Worm (Caenorhabditis elegans) whole organism, L2 larva: Measurements from ENCODE around the gene asp-2.
A peak's percentile ranks its signal among the peaks of the same experiment; 100 is the strongest.

Source experiments
- C34F6.9 ChIP-seq: fragments of 150-350 bp; optimal IDR thresholded peaks from 2 replicates; lab custom pipeline; 2014; ENCODE audit warnings: missing biosample characterization, missing genetic modification characterization
- F13H6.1 ChIP-seq: sonication (generic microtip); optimal IDR thresholded peaks from 2 replicates; lab custom pipeline; 2016; ENCODE audit warnings: missing genetic modification characterization, missing compliant biosample characterization
- R02D3.7 ChIP-seq: fragments of 150-350 bp; optimal IDR thresholded peaks from 2 replicates; lab custom pipeline; 2014; ENCODE audit warnings: missing biosample characterization, missing genetic modification characterization
- aly-2 ChIP-seq: fragments of 150-350 bp; optimal IDR thresholded peaks from 2 replicates; lab custom pipeline; 2014; ENCODE audit warnings: missing biosample characterization, missing genetic modification characterization
- ama-1 ChIP-seq: fragments of 150-350 bp; optimal IDR thresholded peaks from 2 replicates; lab custom pipeline; 2018; ENCODE audit warnings: inconsistent platforms
- blmp-1 ChIP-seq: sonication (generic microtip); optimal IDR thresholded peaks from 2 replicates; lab custom pipeline; 2017; ENCODE audit warnings: missing genetic modification characterization, mild to moderate bottlenecking, missing compliant biosample characterization, antibody characterized with exemption, moderate library complexity; ENCODE audit not compliant: insufficient read depth
- ceh-16 ChIP-seq: fragments of 150-350 bp; optimal IDR thresholded peaks from 2 replicates; lab custom pipeline; 2014; ENCODE audit warnings: missing biosample characterization, missing genetic modification characterization
- ceh-82 ChIP-seq: fragments of 150-350 bp; optimal IDR thresholded peaks from 2 replicates; lab custom pipeline; 2014; ENCODE audit warnings: missing biosample characterization, missing genetic modification characterization
- crh-2 ChIP-seq: sonication (generic microtip); optimal IDR thresholded peaks from 2 replicates; lab custom pipeline; 2017; ENCODE audit warnings: missing biosample characterization, missing genetic modification characterization
- egl-27 ChIP-seq: sonication (generic microtip); optimal IDR thresholded peaks from 3 replicates; lab custom pipeline; 2017; ENCODE audit warnings: missing biosample characterization, missing genetic modification reagents, missing genetic modification characterization
- elt-1 ChIP-seq: fragments of 150-350 bp; optimal IDR thresholded peaks from 2 replicates; lab custom pipeline; 2014; ENCODE audit warnings: missing biosample characterization, missing genetic modification characterization
- elt-3 ChIP-seq: sonication (generic microtip); optimal IDR thresholded peaks from 2 replicates; lab custom pipeline; 2017; ENCODE audit warnings: missing biosample characterization, missing genetic modification characterization
- fos-1 ChIP-seq: fragments of 150-350 bp; optimal IDR thresholded peaks from 2 replicates; lab custom pipeline; 2014; ENCODE audit warnings: missing biosample characterization, missing genetic modification characterization
- gmeb-1 ChIP-seq: fragments of 150-350 bp; optimal IDR thresholded peaks from 2 replicates; lab custom pipeline; 2014; ENCODE audit warnings: missing biosample characterization, missing genetic modification characterization
- lin-11 ChIP-seq: fragments of 150-350 bp; sonication (generic microtip); optimal IDR thresholded peaks from 2 replicates; lab custom pipeline; 2014; ENCODE audit warnings: missing biosample characterization, missing genetic modification characterization, inconsistent platforms, mixed read lengths
- lin-13 ChIP-seq: fragments of 150-350 bp; optimal IDR thresholded peaks from 2 replicates; lab custom pipeline; 2014; ENCODE audit warnings: missing biosample characterization, missing genetic modification reagents, missing genetic modification characterization
- lsy-2 ChIP-seq, 2 experiments: fragments of 150-350 bp in 1 of 2; sonication (generic microtip) in 1 of 2; optimal IDR thresholded peaks; 2 replicates each; lab custom pipeline; 2014 to 2017; ENCODE audit warnings: missing biosample characterization in 2 of 2, missing genetic modification characterization in 2 of 2
- mbf-1 ChIP-seq: sonication (generic microtip); optimal IDR thresholded peaks from 2 replicates; lab custom pipeline; 2017; ENCODE audit warnings: missing biosample characterization, missing genetic modification characterization
- mdl-1 ChIP-seq, 2 experiments: fragments of 150-350 bp in 1 of 2; sonication (generic microtip) in 1 of 2; optimal IDR thresholded peaks; 2 replicates each; lab custom pipeline; 2017; ENCODE audit warnings: missing biosample characterization in 2 of 2, missing genetic modification characterization in 2 of 2
- nhr-10 ChIP-seq: sonication (generic microtip); optimal IDR thresholded peaks from 2 replicates; lab custom pipeline; 2017; ENCODE audit warnings: missing biosample characterization, missing genetic modification characterization
- nhr-12 ChIP-seq: fragments of 150-350 bp; optimal IDR thresholded peaks from 2 replicates; lab custom pipeline; 2014; ENCODE audit warnings: missing biosample characterization, missing genetic modification characterization
- nhr-129 ChIP-seq: fragments of 150-350 bp; optimal IDR thresholded peaks from 2 replicates; lab custom pipeline; 2014; ENCODE audit warnings: missing biosample characterization, missing genetic modification characterization
- nhr-21 ChIP-seq: fragments of 150-350 bp; optimal IDR thresholded peaks from 2 replicates; lab custom pipeline; 2014; ENCODE audit warnings: missing biosample characterization, missing genetic modification characterization
- nhr-23 ChIP-seq: fragments of 150-350 bp; optimal IDR thresholded peaks from 2 replicates; lab custom pipeline; 2014; ENCODE audit warnings: missing biosample characterization, missing genetic modification reagents, missing genetic modification characterization
- nhr-25 ChIP-seq: fragments of 150-350 bp; sonication (generic microtip); optimal IDR thresholded peaks from 3 replicates; lab custom pipeline; 2014; ENCODE audit warnings: missing biosample characterization, missing genetic modification characterization
- nhr-6 ChIP-seq: fragments of 150-350 bp; optimal IDR thresholded peaks from 2 replicates; lab custom pipeline; 2014; ENCODE audit warnings: missing biosample characterization, missing genetic modification characterization
- peb-1 ChIP-seq: fragments of 150-350 bp; optimal IDR thresholded peaks from 2 replicates; lab custom pipeline; 2014; ENCODE audit warnings: missing biosample characterization, missing genetic modification characterization
- sem-4 ChIP-seq: fragments of 150-350 bp; optimal IDR thresholded peaks from 2 replicates; lab custom pipeline; 2014; ENCODE audit warnings: missing biosample characterization, missing genetic modification reagents, missing genetic modification characterization
- skn-1 ChIP-seq: sonication (generic microtip); optimal IDR thresholded peaks from 2 replicates; lab custom pipeline; 2017; ENCODE audit warnings: missing biosample characterization, missing genetic modification characterization
- sma-3 ChIP-seq: sonication (generic microtip); optimal IDR thresholded peaks from 2 replicates; lab custom pipeline; 2016; ENCODE audit warnings: missing genetic modification reagents, missing genetic modification characterization, missing compliant biosample characterization
- sma-9 ChIP-seq, 2 experiments: fragments of 150-350 bp in 1 of 2; sonication (generic microtip) in 1 of 2; optimal IDR thresholded peaks; 2 replicates each; lab custom pipeline; 2014 to 2016; ENCODE audit warnings: missing genetic modification characterization in 2 of 2, mild to moderate bottlenecking in 1 of 2, missing biosample characterization in 1 of 2, missing compliant biosample characterization in 1 of 2, missing genetic modification reagents in 1 of 2, moderate library complexity in 1 of 2
- snpc-4 ChIP-seq: fragments of 150-350 bp; optimal IDR thresholded peaks from 2 replicates; lab custom pipeline; 2014; ENCODE audit warnings: missing biosample characterization, missing genetic modification characterization
- unc-39 ChIP-seq: fragments of 150-350 bp; optimal IDR thresholded peaks from 2 replicates; lab custom pipeline; 2014; ENCODE audit warnings: missing biosample characterization, missing genetic modification characterization
- unc-55 ChIP-seq: fragments of 150-350 bp; sonication (generic microtip); optimal IDR thresholded peaks from 3 replicates; lab custom pipeline; 2014; ENCODE audit warnings: missing biosample characterization, missing genetic modification reagents, missing genetic modification characterization
- ztf-1 ChIP-seq: fragments of 200-800 bp; sonication (Bioruptor generic); conservative IDR thresholded peaks from 2 replicates; pipeline ENCODE4 v1.3.6; 2022; ENCODE audit warnings: missing genetic modification characterization, missing compliant biosample characterization
- ztf-11 ChIP-seq: sonication (generic microtip); optimal IDR thresholded peaks from 2 replicates; lab custom pipeline; 2017; ENCODE audit warnings: missing biosample characterization, missing genetic modification characterization

The asp-2 gene

ce11 chrV:9194055-9194454 lies 8.8 kb upstream of the asp-2 start:
- TF ChIP-seq nhr-25 (tag; lab: Kevin White, UChicago) (no peak), unc-55 (GFP tag; lab: Kevin White, UChicago) (peak; percentile 49), lsy-2 (tag; optimal IDR thresholded peaks at IDR 0.05; lab: Kevin White, UChicago) (peak in 1 of 2 experiments; percentile 22), mdl-1 (tag; optimal IDR thresholded peaks at IDR 0.05; lab: Kevin White, UChicago) (peak in 1 of 2 experiments; percentile 5), C34F6.9 (tag; lab: Kevin White, UChicago) (peak; percentile 14), sem-4 (tag; lab: Kevin White, UChicago) (peak; percentile 43)

ce11 chrV:9197121-9197520 lies 5.8 kb upstream of the asp-2 start, which contains the start of gene C24B5.4:
Gene C24B5.4, minus strand, starts transcription at chrV:9197326.
- TF ChIP-seq skn-1 (tag; lab: Kevin White, UChicago) = no peak
- TF ChIP-seq F13H6.1 (tag; lab: Kevin White, UChicago) = no peak

- TF ChIP-seq nhr-23 (tag; lab: Kevin White, UChicago) (no peak), sma-3 (no peak), fos-1 (tag; lab: Kevin White, UChicago) (no peak), nhr-12 (tag; lab: Kevin White, UChicago) (no peak), ceh-16 (tag; lab: Kevin White, UChicago) (no peak), egl-27 (tag; lab: Kevin White, UChicago) (no peak), nhr-129 (tag; lab: Kevin White, UChicago) (no peak)
Observed at ce11 chrV:9198887-9199286, 4.0 kb upstream of the asp-2 start, which contains the start of gene str-177. Gene str-177, minus strand, starts transcription at chrV:9198987.

- TF ChIP-seq nhr-21 (tag; lab: Kevin White, UChicago) = no peak
Observed at ce11 chrV:9207377-9207776, 4.5 kb downstream of the asp-2 start, which contains the start of gene inx-10. Gene inx-10, minus strand, starts transcription at chrV:9207477.

DNA sequence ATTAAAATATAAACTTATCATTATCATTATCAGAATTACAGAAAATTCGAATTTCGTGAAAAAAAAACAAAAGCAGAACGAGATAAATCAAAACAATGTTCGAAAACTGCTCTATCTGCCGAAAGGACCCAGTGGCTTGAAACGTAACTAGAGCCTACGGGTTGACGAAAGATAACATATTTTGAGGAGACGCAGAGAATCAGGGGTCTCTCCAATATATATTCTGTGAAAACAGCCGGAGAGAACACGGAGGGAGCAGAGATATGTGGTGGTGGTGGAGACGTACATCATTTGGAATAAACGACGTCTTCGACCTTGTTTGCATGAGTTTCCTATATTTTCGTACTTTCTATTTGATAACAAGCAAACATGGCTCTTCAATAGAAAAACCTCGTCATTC lies 6.0 kb downstream of the asp-2 start:
- TF ChIP-seq peb-1 (tag; lab: Kevin White, UChicago) = no peak
- no peak for TF ChIP-seq nhr-25 (tag; lab: Kevin White, UChicago)
- TF ChIP-seq elt-1 (tag; lab: Kevin White, UChicago) = no peak
- peak; percentile 12 for TF ChIP-seq C34F6.9 (tag; lab: Kevin White, UChicago)
- TF ChIP-seq ztf-11 = no peak
- peak; percentile 18 for TF ChIP-seq F13H6.1 (tag; lab: Kevin White, UChicago)
- TF ChIP-seq ama-1 (lab: Kevin White, UChicago) = no peak
- peak; percentile 48 for TF ChIP-seq unc-55 (GFP tag; lab: Kevin White, UChicago)

DNA sequence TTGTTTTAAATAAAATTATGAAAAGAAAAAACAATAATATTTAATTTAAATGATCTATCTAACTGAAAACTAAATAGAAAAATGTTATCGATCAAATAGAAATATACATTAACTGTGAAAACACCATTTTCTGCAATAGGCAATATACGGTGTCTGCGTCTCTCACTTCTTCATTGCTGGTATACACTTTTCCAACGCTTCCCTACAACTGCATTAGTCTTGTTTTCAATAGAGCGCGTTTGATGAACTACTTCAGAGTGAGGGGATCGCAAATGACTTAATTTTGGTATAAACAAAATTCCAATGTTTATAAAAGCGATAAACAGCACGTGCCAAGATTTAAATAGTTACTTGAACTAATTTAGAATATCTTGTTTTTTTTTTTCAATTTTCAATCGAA lies 9.6 kb downstream of the asp-2 start:
- TF ChIP-seq unc-55 (GFP tag; lab: Kevin White, UChicago) = peak; percentile 91
- TF ChIP-seq gmeb-1 (tag; lab: Kevin White, UChicago) = peak; percentile 47
- no peak for TF ChIP-seq elt-3
- peak; percentile 89 for TF ChIP-seq C34F6.9 (tag; lab: Kevin White, UChicago)
- TF ChIP-seq nhr-129 (tag; lab: Kevin White, UChicago) = peak; percentile 80
- peak; percentile 77 for TF ChIP-seq crh-2 (tag; lab: Kevin White, UChicago)
- peak; percentile 92 for TF ChIP-seq fos-1 (tag; lab: Kevin White, UChicago)
- TF ChIP-seq lin-11 (tag; lab: Kevin White, UChicago) = no peak
- no peak for TF ChIP-seq nhr-23 (tag; lab: Kevin White, UChicago)
- TF ChIP-seq nhr-6 (tag; lab: Kevin White, UChicago) = peak; percentile 29
- peak; percentile 21 for TF ChIP-seq F13H6.1 (tag; lab: Kevin White, UChicago)
- no peak for TF ChIP-seq blmp-1 (tag; lab: Kevin White, UChicago)
- no peak for TF ChIP-seq nhr-12 (tag; lab: Kevin White, UChicago)
- no peak for TF ChIP-seq ztf-1 (GFP tag; lab: Robert Waterston, UW)
- peak; percentile 30 for TF ChIP-seq nhr-21 (tag; lab: Kevin White, UChicago)
- no peak for TF ChIP-seq nhr-10 (tag; lab: Kevin White, UChicago)
- TF ChIP-seq mdl-1 (tag; optimal IDR thresholded peaks at IDR 0.05; lab: Kevin White, UChicago) = peak in 1 of 2 experiments; percentile 27
- TF ChIP-seq sem-4 (tag; lab: Kevin White, UChicago) = no peak
- no peak for TF ChIP-seq R02D3.7 (tag; lab: Kevin White, UChicago)
- no peak for TF ChIP-seq ama-1 (lab: Kevin White, UChicago)
- TF ChIP-seq ztf-11 = no peak
- TF ChIP-seq peb-1 (tag; lab: Kevin White, UChicago) = no peak
- TF ChIP-seq aly-2 (tag; lab: Kevin White, UChicago) = no peak
- peak in 1 of 2 experiments; percentile 82 for TF ChIP-seq lsy-2 (tag; optimal IDR thresholded peaks at IDR 0.05; lab: Kevin White, UChicago)
- TF ChIP-seq mbf-1 = no peak
- TF ChIP-seq ceh-82 = no peak
- TF ChIP-seq unc-39 (tag; lab: Kevin White, UChicago) = no peak
- TF ChIP-seq lin-13 (GFP tag; lab: Kevin White, UChicago) = peak; percentile 55
- peak; percentile 51 for TF ChIP-seq sma-9 (GFP tag; optimal IDR thresholded peaks at IDR 0.05; lab: Kevin White, UChicago)
- TF ChIP-seq sma-9 (tag; optimal IDR thresholded peaks at IDR 0.05; lab: Kevin White, UChicago) = no peak
- TF ChIP-seq nhr-25 (tag; lab: Kevin White, UChicago) = no peak
- TF ChIP-seq snpc-4 (tag; lab: Kevin White, UChicago) = peak; percentile 18
- TF ChIP-seq ceh-16 (tag; lab: Kevin White, UChicago) = no peak
- TF ChIP-seq egl-27 (tag; lab: Kevin White, UChicago) = no peak
- peak; percentile 16 for TF ChIP-seq sma-3
